Fruit fly (Drosophila melanogaster) whole organism: Measurements from ENCODE around the gene salt.

Experiments used
- CG8478 ChIP-seq: fragments of >200 bp; optimal IDR thresholded peaks from 2 replicates; lab custom pipeline; 2018; ENCODE audit warnings: inconsistent platforms
- EcR ChIP-seq, 2 experiments: fragments of >200 bp; optimal IDR thresholded peaks; 2 replicates each; lab custom pipeline; 2017; ENCODE audit warnings: missing biosample characterization in 2 of 2, missing genetic modification characterization in 2 of 2, missing genetic modification reagents in 2 of 2
- psq ChIP-seq: fragments of >200 bp; optimal IDR thresholded peaks from 2 replicates; lab custom pipeline; 2017

dm6 chr3R:31726286-31726685 lies 28.2 kb downstream of the salt start:
- TF ChIP-seq psq (lab: Kevin White, UChicago) (no peak), EcR (GFP tag; optimal IDR thresholded peaks at IDR 0.05; lab: Kevin White, UChicago) (no peak), CG8478 (lab: Kevin White, UChicago) (no peak)
